Worm (Caenorhabditis elegans) whole organism, mixed stage, embryonic: Measurements from ENCODE around the gene srh-97.

Experiments used
- blmp-1 ChIP-seq: fragments of 150-350 bp; optimal IDR thresholded peaks from 2 replicates; lab custom pipeline; 2014; ENCODE audit warnings: missing biosample characterization, missing genetic modification characterization
- nhr-237 ChIP-seq: fragments of 150-350 bp; optimal IDR thresholded peaks from 2 replicates; lab custom pipeline; 2014; ENCODE audit warnings: missing biosample characterization, missing genetic modification characterization
- ztf-11 ChIP-seq: fragments of 150-350 bp; optimal IDR thresholded peaks from 2 replicates; lab custom pipeline; 2014; ENCODE audit warnings: missing biosample characterization, missing genetic modification characterization

DNA sequence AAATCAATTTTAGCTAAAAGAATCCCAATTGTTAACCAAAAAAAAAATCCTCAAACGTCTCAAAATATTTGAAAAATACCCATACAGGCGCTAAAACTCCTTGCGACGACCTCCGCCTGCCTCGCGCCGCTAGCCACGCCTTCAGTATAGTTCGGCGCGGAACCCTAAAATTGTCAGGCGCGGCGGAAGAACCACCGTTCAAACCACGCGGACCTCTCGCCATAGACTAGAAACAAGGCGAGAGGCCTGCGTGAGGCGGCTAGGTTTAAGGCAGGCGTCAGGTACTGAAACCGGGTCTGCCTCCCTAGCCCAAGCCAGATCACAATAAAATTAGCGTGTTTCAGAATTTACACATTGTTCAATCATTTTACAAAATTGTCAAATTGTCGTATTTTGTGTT is 24.5 kb upstream of the srh-97 start:
- TF ChIP-seq ztf-11 (tag; lab: Kevin White, UChicago) (no peak), nhr-237 (tag; lab: Kevin White, UChicago) (no peak), blmp-1 (tag; lab: Kevin White, UChicago) (no peak)
